Worm (Caenorhabditis elegans) whole organism, L1 larva: ENCODE data around the gene let-19.

Experiments used
- aha-1 ChIP-seq: fragments of 150-350 bp; optimal IDR thresholded peaks from 2 replicates; lab custom pipeline; 2014; ENCODE audit warnings: missing biosample characterization, missing genetic modification characterization
- efl-1 ChIP-seq, 4 experiments: fragments of 150-350 bp; optimal IDR thresholded peaks in 3 of 4; peaks in 1 of 4; 1 replicate in 1 of 4; 2 replicates in 3 of 4; lab custom pipeline; 2014; ENCODE audit warnings: missing biosample characterization in 2 of 4, missing genetic modification characterization in 2 of 4, missing genetic modification reagents in 2 of 4
- fos-1 ChIP-seq: fragments of 150-350 bp; optimal IDR thresholded peaks from 2 replicates; lab custom pipeline; 2014; ENCODE audit warnings: missing biosample characterization, missing genetic modification characterization
- lsy-2 ChIP-seq, 2 experiments: fragments of 150-350 bp; optimal IDR thresholded peaks; 2 replicates each; lab custom pipeline; 2014; ENCODE audit warnings: missing biosample characterization in 2 of 2, missing genetic modification characterization in 2 of 2
- mef-2 ChIP-seq: fragments of 150-350 bp; optimal IDR thresholded peaks from 2 replicates; lab custom pipeline; 2014; ENCODE audit warnings: missing biosample characterization, missing genetic modification characterization
- nhr-12 ChIP-seq: sonication (generic microtip); optimal IDR thresholded peaks from 2 replicates; lab custom pipeline; 2017; ENCODE audit warnings: missing biosample characterization, missing genetic modification characterization
- nhr-19 ChIP-seq: fragments of 200-800 bp; sonication (Bioruptor generic); conservative IDR thresholded peaks from 2 replicates; pipeline ENCODE4 v1.3.6; 2022; ENCODE audit warnings: missing genetic modification characterization, missing compliant biosample characterization
- nhr-77 ChIP-seq: fragments of 150-350 bp; optimal IDR thresholded peaks from 2 replicates; lab custom pipeline; 2014; ENCODE audit warnings: missing biosample characterization, missing genetic modification characterization
- nhr-84 ChIP-seq: sonication (generic microtip); optimal IDR thresholded peaks from 2 replicates; lab custom pipeline; 2017; ENCODE audit warnings: missing biosample characterization, missing genetic modification characterization

DNA sequence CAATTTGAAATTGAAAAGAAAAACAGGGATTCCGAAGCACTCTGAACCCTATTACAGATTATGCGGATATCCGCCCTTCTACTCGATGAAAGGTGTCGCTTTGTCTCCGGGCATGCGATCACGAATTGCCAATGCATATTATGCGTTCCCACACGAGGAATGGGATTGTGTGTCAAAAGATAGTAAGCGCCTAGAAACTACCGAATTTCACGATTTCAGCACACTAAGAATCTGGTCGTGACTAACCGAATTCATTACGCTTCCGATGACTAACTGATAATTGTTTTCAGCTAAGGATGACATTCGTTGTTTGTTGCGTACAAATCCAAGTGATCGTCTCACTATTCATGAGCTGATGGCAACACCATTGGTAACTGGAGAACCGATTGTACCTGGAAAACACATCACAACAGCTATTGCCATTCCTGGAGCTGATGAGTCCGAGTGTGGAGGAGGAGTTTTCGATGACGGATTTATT is 24.4 kb upstream of the let-19 start:
- TF ChIP-seq aha-1 (tag; lab: Kevin White, UChicago): no peak
- no peak for TF ChIP-seq nhr-19 (GFP tag; lab: Robert Waterston, UW)
- no peak for TF ChIP-seq efl-1 (optimal IDR thresholded peaks at IDR 0.05; lab: Kevin White, UChicago)
- TF ChIP-seq efl-1 (GFP tag; optimal IDR thresholded peaks at IDR 0.05 in 1 of 2; lab: Kevin White, UChicago): no peak
- no peak for TF ChIP-seq nhr-77 (tag; lab: Kevin White, UChicago)
- no peak for TF ChIP-seq fos-1 (tag; lab: Kevin White, UChicago)
- TF ChIP-seq nhr-12 (tag; lab: Kevin White, UChicago): no peak
- no peak for TF ChIP-seq mef-2
- no peak for TF ChIP-seq lsy-2 (tag; optimal IDR thresholded peaks at IDR 0.05; lab: Kevin White, UChicago)
- TF ChIP-seq nhr-84 (tag; lab: Kevin White, UChicago): no peak
